Worm (Caenorhabditis elegans): Measurements from ENCODE around the gene rap-3.

rap-3 gene

ce11 chrIV:11146962-11147470 lies 30.1 kb upstream of the rap-3 start, which contains the start of gene pigq-1:
pigq-1 (minus strand) TSS chrIV:11147247.
- TF ChIP-seq ceh-24 (tag; optimal IDR thresholded peaks at IDR 0.05) = no peak
- no peak for TF ChIP-seq C08G9.2 (tag; optimal IDR thresholded peaks at IDR 0.05)
- no peak for TF ChIP-seq ceh-14 (tag; optimal IDR thresholded peaks at IDR 0.05)
- TF ChIP-seq K02D7.2 (tag; optimal IDR thresholded peaks at IDR 0.05) = no peak
- TF ChIP-seq F13H6.1 (tag; optimal IDR thresholded peaks at IDR 0.05) = no peak
- TF ChIP-seq K09A11.1 (tag; optimal IDR thresholded peaks at IDR 0.05; ENCODE audit: insufficient read depth) = no peak
- no peak for TF ChIP-seq ceh-31 (tag; optimal IDR thresholded peaks at IDR 0.05)
- TF ChIP-seq ama-1 (optimal IDR thresholded peaks at IDR 0.05) = no peak
- no peak for TF ChIP-seq odd-2 (tag; optimal IDR thresholded peaks at IDR 0.05)
- TF ChIP-seq ceh-34 (tag; optimal IDR thresholded peaks at IDR 0.05) = no peak
- TF ChIP-seq pat-9 (tag; optimal IDR thresholded peaks at IDR 0.05) = no peak
- TF ChIP-seq che-1 (tag; optimal IDR thresholded peaks at IDR 0.05) = no peak
- TF ChIP-seq T23F11.4 (GFP tag; optimal IDR thresholded peaks at IDR 0.05) = no peak
- TF ChIP-seq zip-5 (tag; optimal IDR thresholded peaks at IDR 0.05) = no peak
- TF ChIP-seq ceh-45 (GFP tag; IDR thresholded peaks at IDR 0.05) = no peak
- TF ChIP-seq lin-11 (tag; optimal IDR thresholded peaks at IDR 0.05) = no peak
- no peak for TF ChIP-seq ceh-18 (tag; optimal IDR thresholded peaks at IDR 0.05)

ce11 chrIV:11148788-11149366 lies 28.2 kb upstream of the rap-3 start:
- TF ChIP-seq zip-5 (tag; optimal IDR thresholded peaks at IDR 0.05) = no peak
- no peak for TF ChIP-seq elt-2 (tag; optimal IDR thresholded peaks at IDR 0.05)
- TF ChIP-seq che-1 (tag; optimal IDR thresholded peaks at IDR 0.05) = no peak
- no peak for TF ChIP-seq ceh-45 (GFP tag; IDR thresholded peaks at IDR 0.05)
- TF ChIP-seq eyg-1 (tag; optimal IDR thresholded peaks at IDR 0.05) = no peak
- no peak for TF ChIP-seq tbx-7 (tag; optimal IDR thresholded peaks at IDR 0.05)
- TF ChIP-seq C08G9.2 (tag; optimal IDR thresholded peaks at IDR 0.05) = no peak
- no peak for TF ChIP-seq elt-4 (tag; optimal IDR thresholded peaks at IDR 0.05)
- TF ChIP-seq fkh-10 (GFP tag; optimal IDR thresholded peaks at IDR 0.05) = no peak
- TF ChIP-seq unc-86 (tag; optimal IDR thresholded peaks at IDR 0.05) = no peak
- TF ChIP-seq tbx-2 (tag; optimal IDR thresholded peaks at IDR 0.05) = no peak
- no peak for TF ChIP-seq pros-1 (tag; optimal IDR thresholded peaks at IDR 0.05)
- TF ChIP-seq pag-3 (tag; optimal IDR thresholded peaks at IDR 0.05; ENCODE audit: borderline replicate concordance) = no peak
- TF ChIP-seq hlh-30 (tag; optimal IDR thresholded peaks at IDR 0.05; ENCODE audit: insufficient read depth) = no peak
- TF ChIP-seq sox-2 (GFP tag; IDR thresholded peaks at IDR 0.05) = no peak
- no peak for TF ChIP-seq npax-4 (tag; optimal IDR thresholded peaks at IDR 0.05)
- TF ChIP-seq ceh-34 (tag; optimal IDR thresholded peaks at IDR 0.05) = no peak
- no peak for TF ChIP-seq ahr-1 (tag; optimal IDR thresholded peaks at IDR 0.05)

- TF ChIP-seq F13H6.1 (tag; optimal IDR thresholded peaks at IDR 0.05) = peak; percentile 11
- TF ChIP-seq ceh-18 (tag; optimal IDR thresholded peaks at IDR 0.05) = peak; percentile 39
- TF ChIP-seq lin-11 (tag; optimal IDR thresholded peaks at IDR 0.05) = no peak
- TF ChIP-seq tbx-7 (tag; optimal IDR thresholded peaks at IDR 0.05) = no peak
- TF ChIP-seq sox-4 (tag; optimal IDR thresholded peaks at IDR 0.05) = no peak
- no peak for TF ChIP-seq zip-5 (tag; optimal IDR thresholded peaks at IDR 0.05)
- TF ChIP-seq odd-2 (tag; optimal IDR thresholded peaks at IDR 0.05) = no peak
- TF ChIP-seq ztf-16 (tag; optimal IDR thresholded peaks at IDR 0.05) = no peak
- no peak for TF ChIP-seq ceh-14 (tag; optimal IDR thresholded peaks at IDR 0.05)
- TF ChIP-seq pag-3 (tag; optimal IDR thresholded peaks at IDR 0.05; ENCODE audit: borderline replicate concordance) = no peak
- peak; percentile 54 for TF ChIP-seq dve-1 (tag; optimal IDR thresholded peaks at IDR 0.05)
- TF ChIP-seq nhr-232 (tag; optimal IDR thresholded peaks at IDR 0.05) = no peak
- no peak for TF ChIP-seq hlh-6 (tag; optimal IDR thresholded peaks at IDR 0.05)
- peak; percentile 48 for TF ChIP-seq elt-2 (tag; optimal IDR thresholded peaks at IDR 0.05)
- no peak for TF ChIP-seq ceh-9 (tag; optimal IDR thresholded peaks at IDR 0.05)
- TF ChIP-seq ref-2 (tag; optimal IDR thresholded peaks at IDR 0.05) = peak; percentile 25
- no peak for TF ChIP-seq pros-1 (tag; optimal IDR thresholded peaks at IDR 0.05)
- TF ChIP-seq T23F11.4 (GFP tag; optimal IDR thresholded peaks at IDR 0.05) = no peak
- peak; percentile 12 for TF ChIP-seq gmeb-2 (tag; optimal IDR thresholded peaks at IDR 0.05)
- no peak for TF ChIP-seq ceh-24 (tag; optimal IDR thresholded peaks at IDR 0.05)
- TF ChIP-seq hlh-30 (tag; optimal IDR thresholded peaks at IDR 0.05; ENCODE audit: insufficient read depth) = no peak
- no peak for TF ChIP-seq pha-2 (tag; optimal IDR thresholded peaks at IDR 0.05)
- no peak for TF ChIP-seq lim-6 (tag; optimal IDR thresholded peaks at IDR 0.05)
- TF ChIP-seq C38D4.7 (GFP tag; optimal IDR thresholded peaks at IDR 0.05) = no peak
- TF ChIP-seq ceh-30 (tag; optimal IDR thresholded peaks at IDR 0.05) = no peak
- peak; percentile 46 for TF ChIP-seq unc-42 (tag; optimal IDR thresholded peaks at IDR 0.05)
- TF ChIP-seq syd-9 (tag; optimal IDR thresholded peaks at IDR 0.05) = no peak
- no peak for TF ChIP-seq unc-86 (tag; optimal IDR thresholded peaks at IDR 0.05)
- peak; percentile 44 for TF ChIP-seq tbx-2 (tag; optimal IDR thresholded peaks at IDR 0.05)
- TF ChIP-seq dmd-4 (tag; optimal IDR thresholded peaks at IDR 0.05; ENCODE audit: borderline replicate concordance) = no peak
Measured at ce11 chrIV:11149454-11150163, 27.5 kb upstream of the rap-3 start, which contains the start of the genes F01G4.6 and pfd-1. F01G4.6 (minus strand) TSS chrIV:11149504. pfd-1 (plus strand) TSS chrIV:11150113.
